Worm (Caenorhabditis elegans) whole organism, late embryonic: ENCODE data around the gene ZK121.2.

ENCODE experiments used
- ama-1 ChIP-seq: fragments of 150-350 bp; optimal IDR thresholded peaks from 2 replicates; lab custom pipeline; 2014
- ceh-18 ChIP-seq: sonication (generic microtip); optimal IDR thresholded peaks from 2 replicates; lab custom pipeline; 2016; ENCODE audit warnings: missing genetic modification characterization, missing compliant biosample characterization
- ceh-22 ChIP-seq: sonication (generic microtip); optimal IDR thresholded peaks from 2 replicates; lab custom pipeline; 2017; ENCODE audit warnings: missing biosample characterization, missing genetic modification characterization
- ets-4 ChIP-seq: sonication (generic microtip); optimal IDR thresholded peaks from 2 replicates; lab custom pipeline; 2016; ENCODE audit warnings: missing genetic modification characterization, missing compliant biosample characterization
- nfya-1 ChIP-seq: sonication (generic microtip); optimal IDR thresholded peaks from 2 replicates; lab custom pipeline; 2017; ENCODE audit warnings: missing genetic modification characterization, mild to moderate bottlenecking, missing compliant biosample characterization, antibody characterized with exemption, moderate library complexity
- pha-2 ChIP-seq: sonication (generic microtip); optimal IDR thresholded peaks from 2 replicates; lab custom pipeline; 2017; ENCODE audit warnings: mild to moderate bottlenecking, missing genetic modification characterization, missing compliant biosample characterization
- pha-4 ChIP-seq: fragments of 150-350 bp; optimal IDR thresholded peaks from 2 replicates; lab custom pipeline; 2018; ENCODE audit warnings: missing biosample characterization, missing genetic modification reagents, missing genetic modification characterization
- ztf-16 ChIP-seq: sonication (generic microtip); optimal IDR thresholded peaks from 2 replicates; lab custom pipeline; 2017; ENCODE audit warnings: missing genetic modification characterization, missing compliant biosample characterization

DNA sequence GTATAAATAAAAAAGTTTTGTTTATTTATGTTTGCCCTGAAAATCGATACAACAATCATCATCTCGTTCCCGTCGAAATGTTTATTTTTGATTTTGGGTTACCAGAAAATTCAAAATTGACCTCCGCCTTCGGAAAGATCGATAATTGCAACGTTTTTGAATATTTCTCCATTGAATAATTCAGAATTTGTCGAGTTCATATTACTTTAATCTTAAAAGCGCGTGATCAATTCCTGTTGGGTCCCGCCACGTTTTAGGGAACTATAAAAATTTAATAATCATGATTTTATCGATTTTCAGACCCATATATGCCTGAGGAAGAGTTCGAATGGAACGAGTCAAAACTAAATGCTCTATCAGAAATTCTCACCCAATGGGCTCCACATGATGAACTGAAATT is 15.2 kb upstream of the ZK121.2 start, which contains the start of gene sorf-2:
- no peak for TF ChIP-seq pha-4 (tag; lab: Kevin White, UChicago)
- no peak for TF ChIP-seq nfya-1
- TF ChIP-seq ceh-18 (tag; lab: Kevin White, UChicago): no peak
- no peak for TF ChIP-seq ets-4 (tag; lab: Kevin White, UChicago)
- no peak for TF ChIP-seq ceh-22 (tag; lab: Kevin White, UChicago)
- TF ChIP-seq ztf-16 (tag; lab: Kevin White, UChicago): no peak
- no peak for TF ChIP-seq ama-1 (lab: Kevin White, UChicago)
- TF ChIP-seq pha-2 (tag; lab: Kevin White, UChicago): no peak
